Worm (Caenorhabditis elegans) whole organism, young adult: Measurements from ENCODE around the gene W08G11.1.

Experiments
- B0336.3 ChIP-seq: fragments of 200-800 bp; sonication (Bioruptor generic); IDR thresholded peaks from 2 replicates; pipeline ENCODE4 v1.3.6; 2022; ENCODE audit warnings: missing genetic modification characterization, missing compliant biosample characterization
- C06A6.2 ChIP-seq: fragments of 200-800 bp; sonication (Bioruptor generic); conservative IDR thresholded peaks from 2 replicates; pipeline ENCODE4 v1.3.6; 2022; ENCODE audit warnings: missing genetic modification characterization, missing compliant biosample characterization
- F22D6.2 ChIP-seq: sonication (generic microtip); optimal IDR thresholded peaks from 2 replicates; lab custom pipeline; 2016; ENCODE audit warnings: mild to moderate bottlenecking, missing genetic modification characterization, missing compliant biosample characterization
- F33H1.4 ChIP-seq: fragments of 200-800 bp; sonication (Bioruptor generic); IDR thresholded peaks from 2 replicates; pipeline ENCODE4 v1.3.6; 2022; ENCODE audit warnings: missing genetic modification reagents, missing genetic modification characterization, missing compliant biosample characterization
- F49E8.2 ChIP-seq: sonication (generic microtip); optimal IDR thresholded peaks from 3 replicates; lab custom pipeline; 2017; ENCODE audit warnings: missing genetic modification characterization, mild to moderate bottlenecking, missing compliant biosample characterization, antibody characterized with exemption, moderate library complexity; ENCODE audit not compliant: insufficient read depth
- F52B5.7 ChIP-seq: sonication (generic microtip); optimal IDR thresholded peaks from 2 replicates; lab custom pipeline; 2016; ENCODE audit warnings: mild to moderate bottlenecking, missing genetic modification characterization, missing compliant biosample characterization
- K12H6.12 ChIP-seq: fragments of 200-800 bp; sonication (Bioruptor generic); optimal IDR thresholded peaks from 2 replicates; lab custom pipeline; 2018; ENCODE audit warnings: mild to moderate bottlenecking, missing genetic modification characterization, missing compliant biosample characterization
- Y95B8A.8 ChIP-seq: fragments of 200-800 bp; sonication (Bioruptor generic); IDR thresholded peaks from 2 replicates; pipeline ENCODE4 v1.3.6; 2022; ENCODE audit warnings: missing genetic modification reagents, missing genetic modification characterization, missing compliant biosample characterization
- ZK185.1 ChIP-seq: sonication (generic microtip); optimal IDR thresholded peaks from 2 replicates; lab custom pipeline; 2016; ENCODE audit warnings: mild to moderate bottlenecking, missing genetic modification characterization, missing compliant biosample characterization; ENCODE audit not compliant: poor library complexity, severe bottlenecking
- aptf-2 ChIP-seq: fragments of 200-800 bp; sonication (Bioruptor generic); conservative IDR thresholded peaks from 2 replicates; pipeline ENCODE4 v1.3.6; 2022; ENCODE audit warnings: missing genetic modification reagents, missing genetic modification characterization, missing compliant biosample characterization
- attf-5 ChIP-seq: fragments of 200-800 bp; sonication (Bioruptor generic); optimal IDR thresholded peaks from 2 replicates; lab custom pipeline; 2018; ENCODE audit warnings: mild to moderate bottlenecking, missing genetic modification characterization, missing compliant biosample characterization
- bed-2 ChIP-seq: fragments of 200-800 bp; sonication (Bioruptor generic); IDR thresholded peaks from 2 replicates; pipeline ENCODE4 v1.3.6; 2022; ENCODE audit warnings: missing genetic modification reagents, missing genetic modification characterization, missing compliant biosample characterization
- ceh-100 ChIP-seq: fragments of 200-800 bp; sonication (Bioruptor generic); IDR thresholded peaks from 2 replicates; pipeline ENCODE4 v1.3.6; 2022; ENCODE audit warnings: missing genetic modification reagents, missing genetic modification characterization, missing compliant biosample characterization
- egrh-3 ChIP-seq: fragments of 200-800 bp; sonication (Bioruptor generic); IDR thresholded peaks from 2 replicates; pipeline ENCODE4 v1.3.6; 2022; ENCODE audit warnings: missing genetic modification reagents, missing genetic modification characterization, missing compliant biosample characterization
- ets-4 ChIP-seq: fragments of 200-800 bp; sonication (Bioruptor generic); optimal IDR thresholded peaks from 2 replicates; lab custom pipeline; 2018; ENCODE audit warnings: mild to moderate bottlenecking, missing genetic modification characterization, missing compliant biosample characterization
- fkh-3 ChIP-seq: sonication (generic microtip); optimal IDR thresholded peaks from 2 replicates; lab custom pipeline; 2016; ENCODE audit warnings: mild to moderate bottlenecking, missing genetic modification characterization, missing compliant biosample characterization
- gei-17 ChIP-seq: fragments of 200-800 bp; sonication (Bioruptor generic); optimal IDR thresholded peaks from 2 replicates; lab custom pipeline; 2018; ENCODE audit warnings: mild to moderate bottlenecking, missing genetic modification characterization, missing compliant biosample characterization
- him-1 ChIP-seq: sonication (generic microtip); optimal IDR thresholded peaks from 2 replicates; lab custom pipeline; 2016; ENCODE audit warnings: missing genotype, missing genetic modification reagents, missing genetic modification characterization, missing compliant biosample characterization
- hrde-1 ChIP-seq: sonication (generic microtip); optimal IDR thresholded peaks from 2 replicates; lab custom pipeline; 2016; ENCODE audit warnings: missing genetic modification characterization, mild to moderate bottlenecking, missing compliant biosample characterization, moderate library complexity, missing genotype, missing genetic modification reagents, borderline replicate concordance
- let-526 ChIP-seq: fragments of 200-800 bp; sonication (Bioruptor generic); IDR thresholded peaks from 2 replicates; pipeline ENCODE4 v1.3.6; 2022; ENCODE audit warnings: missing genetic modification reagents, missing genetic modification characterization, missing compliant biosample characterization
- let-607 ChIP-seq, 2 experiments: fragments of 200-800 bp in 1 of 2; sonication (Bioruptor generic) in 1 of 2; sonication (generic microtip) in 1 of 2; optimal IDR thresholded peaks; 2 replicates each; lab custom pipeline; 2016 to 2018; ENCODE audit warnings: mild to moderate bottlenecking in 2 of 2, missing compliant biosample characterization in 2 of 2, missing genetic modification characterization in 2 of 2, moderate library complexity in 2 of 2, missing genotype in 1 of 2
- lin-35 ChIP-seq, 3 experiments: fragments of 150-350 bp in 2 of 3; sonication (generic microtip) in 1 of 3; optimal IDR thresholded peaks; 2 replicates each; lab custom pipeline; 2014 to 2018; ENCODE audit warnings: missing biosample characterization in 3 of 3, missing genetic modification characterization in 3 of 3, missing genetic modification reagents in 3 of 3
- lin-54 ChIP-seq: fragments of 200-800 bp; sonication (Bioruptor generic); optimal IDR thresholded peaks from 2 replicates; lab custom pipeline; 2018; ENCODE audit warnings: mild to moderate bottlenecking, missing genetic modification characterization, missing compliant biosample characterization
- lir-1 ChIP-seq: fragments of 200-800 bp; sonication (Bioruptor generic); conservative IDR thresholded peaks from 2 replicates; pipeline ENCODE4 v1.3.6; 2022; ENCODE audit warnings: missing genetic modification reagents, missing genetic modification characterization, missing compliant biosample characterization
- lsl-1 ChIP-seq: fragments of 200-800 bp; sonication (Bioruptor generic); optimal IDR thresholded peaks from 2 replicates; lab custom pipeline; 2018; ENCODE audit warnings: mild to moderate bottlenecking, missing genetic modification characterization, moderate library complexity, missing compliant biosample characterization
- lsy-27 ChIP-seq: sonication (generic microtip); optimal IDR thresholded peaks from 2 replicates; lab custom pipeline; 2017; ENCODE audit warnings: missing genetic modification characterization, mild to moderate bottlenecking, missing compliant biosample characterization, antibody characterized with exemption, missing genotype, borderline replicate concordance; ENCODE audit not compliant: insufficient read depth
- madf-8 ChIP-seq: fragments of 200-800 bp; sonication (Bioruptor generic); conservative IDR thresholded peaks from 2 replicates; pipeline ENCODE4 v1.3.6; 2022; ENCODE audit warnings: missing genetic modification reagents, missing genetic modification characterization, missing compliant biosample characterization
- mcd-1 ChIP-seq: fragments of 200-800 bp; sonication (Bioruptor generic); IDR thresholded peaks from 2 replicates; pipeline ENCODE4 v1.3.6; 2022; ENCODE audit warnings: missing genetic modification reagents, missing genetic modification characterization, missing compliant biosample characterization
- mel-28 ChIP-seq: sonication (generic microtip); optimal IDR thresholded peaks from 2 replicates; lab custom pipeline; 2016; ENCODE audit warnings: borderline replicate concordance, mild to moderate bottlenecking, missing genetic modification characterization, missing compliant biosample characterization
- nfyb-1 ChIP-seq: fragments of 200-800 bp; sonication (Bioruptor generic); IDR thresholded peaks from 2 replicates; pipeline ENCODE4 v1.3.6; 2022; ENCODE audit warnings: missing genetic modification reagents, missing genetic modification characterization, missing compliant biosample characterization
- nhr-27 ChIP-seq: fragments of 200-800 bp; sonication (Bioruptor generic); optimal IDR thresholded peaks from 2 replicates; lab custom pipeline; 2018; ENCODE audit warnings: mild to moderate bottlenecking, missing genetic modification characterization, moderate library complexity, missing compliant biosample characterization
- nhr-80 ChIP-seq: sonication (generic microtip); optimal IDR thresholded peaks from 2 replicates; lab custom pipeline; 2016; ENCODE audit warnings: missing genetic modification characterization, missing compliant biosample characterization
- nhr-90 ChIP-seq: sonication (generic microtip); optimal IDR thresholded peaks from 2 replicates; lab custom pipeline; 2016; ENCODE audit warnings: missing genotype, mild to moderate bottlenecking, missing genetic modification characterization, missing compliant biosample characterization
- pbrm-1 ChIP-seq: fragments of 200-800 bp; sonication (Bioruptor generic); IDR thresholded peaks from 2 replicates; pipeline ENCODE4 v1.3.6; 2022; ENCODE audit warnings: missing genetic modification reagents, missing genetic modification characterization, missing compliant biosample characterization
- repo-1 ChIP-seq: sonication (generic microtip); optimal IDR thresholded peaks from 2 replicates; lab custom pipeline; 2017; ENCODE audit warnings: mild to moderate bottlenecking, missing genetic modification characterization, missing compliant biosample characterization
- rpc-1 ChIP-seq, 2 experiments: fragments of 150-350 bp in 1 of 2; sonication (generic microtip) in 1 of 2; optimal IDR thresholded peaks; 2 replicates each; lab custom pipeline; 2014 to 2018; ENCODE audit warnings: missing biosample characterization in 1 of 2, missing genetic modification characterization in 1 of 2, missing genetic modification reagents in 1 of 2, missing genotype in 1 of 2
- snpc-3.4 ChIP-seq: sonication (generic microtip); optimal IDR thresholded peaks from 2 replicates; lab custom pipeline; 2017; ENCODE audit warnings: missing genetic modification characterization, mild to moderate bottlenecking, missing compliant biosample characterization, antibody characterized with exemption, moderate library complexity, missing genotype, missing genetic modification reagents
- sptf-2 ChIP-seq: fragments of 200-800 bp; sonication (Bioruptor generic); optimal IDR thresholded peaks from 2 replicates; lab custom pipeline; 2018; ENCODE audit warnings: mild to moderate bottlenecking, missing genetic modification characterization, missing compliant biosample characterization
- tbp1 ChIP-seq: fragments of 200-800 bp; sonication (Bioruptor generic); optimal IDR thresholded peaks from 2 replicates; lab custom pipeline; 2018; ENCODE audit warnings: mild to moderate bottlenecking, missing genetic modification characterization, missing compliant biosample characterization
- xnd-1 ChIP-seq: sonication (generic microtip); optimal IDR thresholded peaks from 2 replicates; lab custom pipeline; 2016; ENCODE audit warnings: missing genotype, missing genetic modification reagents, missing genetic modification characterization, missing compliant biosample characterization
- zfh-2 ChIP-seq: fragments of 200-800 bp; sonication (Bioruptor generic); conservative IDR thresholded peaks from 2 replicates; pipeline ENCODE4 v1.3.6; 2022; ENCODE audit warnings: missing genetic modification reagents, missing genetic modification characterization, missing compliant biosample characterization
- zim-3 ChIP-seq: sonication (generic microtip); optimal IDR thresholded peaks from 2 replicates; lab custom pipeline; 2017; ENCODE audit warnings: mild to moderate bottlenecking, missing genetic modification characterization, moderate library complexity, missing compliant biosample characterization
- ztf-18 ChIP-seq: sonication (generic microtip); optimal IDR thresholded peaks from 2 replicates; lab custom pipeline; 2016; ENCODE audit warnings: missing genotype, mild to moderate bottlenecking, missing genetic modification characterization, missing compliant biosample characterization
- ztf-22 ChIP-seq: fragments of 200-800 bp; sonication (Bioruptor generic); optimal IDR thresholded peaks from 2 replicates; lab custom pipeline; 2018; ENCODE audit warnings: mild to moderate bottlenecking, missing genetic modification characterization, moderate library complexity, missing compliant biosample characterization
- ztf-25 ChIP-seq: fragments of 200-800 bp; sonication (Bioruptor generic); IDR thresholded peaks from 2 replicates; pipeline ENCODE4 v1.3.6; 2022; ENCODE audit warnings: missing genetic modification reagents, missing genetic modification characterization, missing compliant biosample characterization
- ztf-3 ChIP-seq: fragments of 200-800 bp; sonication (Bioruptor generic); optimal IDR thresholded peaks from 2 replicates; lab custom pipeline; 2018; ENCODE audit warnings: mild to moderate bottlenecking, missing genetic modification characterization, missing compliant biosample characterization
- ztf-6 ChIP-seq: fragments of 200-800 bp; sonication (Bioruptor generic); IDR thresholded peaks from 2 replicates; pipeline ENCODE4 v1.3.6; 2022; ENCODE audit warnings: missing genetic modification reagents, missing genetic modification characterization, missing compliant biosample characterization

W08G11.1 gene

ce11 chrV:16355941-16356340 lies 9.1 kb downstream of the W08G11.1 start (continued):
- TF ChIP-seq pbrm-1 (peak; percentile 77), Y95B8A.8 (GFP tag; lab: Robert Waterston, UW) (peak; percentile 78; the same call in 1 of the 2 replicates), lin-54 (GFP tag; lab: Kevin White, UChicago) (peak; percentile 72), ztf-3 (peak; percentile 23), F22D6.2 (tag; lab: Kevin White, UChicago) (peak; percentile 11), ets-4 (GFP tag; lab: Kevin White, UChicago) (peak; percentile 72), attf-5 (GFP tag; lab: Kevin White, UChicago) (peak; percentile 97), nhr-27 (tag; lab: Kevin White, UChicago) (peak; percentile 14), gei-17 (GFP tag; lab: Kevin White, UChicago) (peak; percentile 77), tbp1 (peak; percentile 66), fkh-3 (no peak), xnd-1 (tag; lab: Kevin White, UChicago) (no peak), B0336.3 (GFP tag; lab: Robert Waterston, UW) (peak; percentile 95), repo-1 (peak; percentile 67), ztf-18 (tag; lab: Kevin White, UChicago) (peak; percentile 47), lsy-27 (no peak), mcd-1 (GFP tag; lab: Robert Waterston, UW) (peak; percentile 85), him-1 (tag; lab: Kevin White, UChicago) (no peak), let-607 (tag; optimal IDR thresholded peaks at IDR 0.05; lab: Kevin White, UChicago) (peak in 1 of 2 experiments; percentile 39), madf-8 (GFP tag; lab: Robert Waterston, UW) (no peak), aptf-2 (GFP tag; lab: Robert Waterston, UW) (no peak), let-526 (GFP tag; lab: Robert Waterston, UW) (0 out of 2 replicates have a peak, but pooled peaks have one; percentile 37), hrde-1 (tag; lab: Kevin White, UChicago) (no peak), snpc-3.4 (no peak), ztf-25 (no peak), nhr-90 (tag; lab: Kevin White, UChicago) (peak; percentile 63), rpc-1 (optimal IDR thresholded peaks at IDR 0.05; lab: Kevin White, UChicago) (no peak), rpc-1 (tag; optimal IDR thresholded peaks at IDR 0.05; lab: Kevin White, UChicago) (no peak), ZK185.1 (tag; lab: Kevin White, UChicago) (peak; percentile 60), egrh-3 (GFP tag; lab: Robert Waterston, UW) (peak; percentile 75), ztf-22 (GFP tag; lab: Kevin White, UChicago) (peak; percentile 84), lsl-1 (GFP tag; lab: Kevin White, UChicago) (no peak), bed-2 (GFP tag; lab: Robert Waterston, UW) (0 out of 2 replicates have a peak, but pooled peaks have one; percentile 36), mel-28 (peak; percentile 43), zim-3 (tag; lab: Kevin White, UChicago) (peak; percentile 58), ceh-100 (GFP tag; lab: Robert Waterston, UW) (0 out of 2 replicates have a peak, but pooled peaks have one; percentile 9), C06A6.2 (peak; percentile 81), ztf-6 (GFP tag; lab: Robert Waterston, UW) (0 out of 2 replicates have a peak, but pooled peaks have one; percentile 12), K12H6.12 (tag; lab: Kevin White, UChicago) (peak; percentile 86), sptf-2 (GFP tag; lab: Kevin White, UChicago) (peak; percentile 41), F33H1.4 (GFP tag; lab: Robert Waterston, UW) (no peak; the same call in 1 of the 2 replicates), zfh-2 (GFP tag; lab: Robert Waterston, UW) (peak; percentile 99), nhr-80 (tag; lab: Kevin White, UChicago) (peak; percentile 82), lir-1 (GFP tag; lab: Robert Waterston, UW) (peak; percentile 84), lin-35 (GFP tag; optimal IDR thresholded peaks at IDR 0.05; lab: Kevin White, UChicago) (peak in 1 of 3 experiments; percentile 64), F52B5.7 (peak; percentile 80), F49E8.2 (no peak), nfyb-1 (peak; percentile 92)
